Fruit fly (Drosophila melanogaster) whole organism, adult: ENCODE data around the gene Arl2.

Experiments
- CG11617 ChIP-seq: fragments of 200-800 bp; sonication (Bioruptor generic); optimal IDR thresholded peaks from 2 replicates; lab custom pipeline; 2017; ENCODE audit warnings: mild to moderate bottlenecking, missing biosample characterization, missing genetic modification reagents, missing genetic modification characterization
- CG12768 ChIP-seq: fragments of 200-800 bp; sonication (Bioruptor generic); optimal IDR thresholded peaks from 2 replicates; lab custom pipeline; 2017; ENCODE audit warnings: missing biosample characterization, missing genetic modification characterization, mild to moderate bottlenecking, moderate library complexity, missing genetic modification reagents
- CG33017 ChIP-seq: fragments of 200-800 bp; sonication (Bioruptor generic); optimal IDR thresholded peaks from 2 replicates; lab custom pipeline; 2018; ENCODE audit warnings: missing biosample characterization, mild to moderate bottlenecking, missing genetic modification characterization, moderate library complexity
- CG7045 ChIP-seq: fragments of 200-800 bp; sonication (Bioruptor generic); optimal IDR thresholded peaks from 2 replicates; lab custom pipeline; 2017; ENCODE audit warnings: missing biosample characterization, mild to moderate bottlenecking, missing genetic modification characterization
- Crg-1 ChIP-seq: fragments of 200-800 bp; sonication (Bioruptor generic); optimal IDR thresholded peaks from 2 replicates; lab custom pipeline; 2016; ENCODE audit warnings: missing biosample characterization, missing genetic modification characterization
- Hr96 ChIP-seq: fragments of 200-800 bp; sonication (Bioruptor generic); optimal IDR thresholded peaks from 2 replicates; lab custom pipeline; 2016; ENCODE audit warnings: missing biosample characterization, missing genetic modification characterization
- Mnt ChIP-seq: fragments of 200-800 bp; sonication (Bioruptor generic); optimal IDR thresholded peaks from 2 replicates; lab custom pipeline; 2016; ENCODE audit warnings: missing biosample characterization, mild to moderate bottlenecking, missing genetic modification characterization
- bab1 ChIP-seq: fragments of 200-800 bp; sonication (Bioruptor generic); optimal IDR thresholded peaks from 3 replicates; lab custom pipeline; 2019; ENCODE audit warnings: missing biosample characterization, mild to moderate bottlenecking, missing genetic modification characterization, moderate library complexity
- cic ChIP-seq: fragments of 200-800 bp; sonication (Bioruptor generic); optimal IDR thresholded peaks from 2 replicates; lab custom pipeline; 2017; ENCODE audit warnings: missing biosample characterization, mild to moderate bottlenecking, missing genetic modification characterization, moderate library complexity
- toe ChIP-seq: fragments of 200-800 bp; sonication (Bioruptor generic); optimal IDR thresholded peaks from 2 replicates; lab custom pipeline; 2016; ENCODE audit warnings: missing biosample characterization, missing genetic modification characterization

- TF ChIP-seq toe (GFP tag; lab: Kevin White, UChicago) (no peak), bab1 (GFP tag; lab: Kevin White, UChicago) (no peak), CG11617 (GFP tag; lab: Kevin White, UChicago) (no peak), CG33017 (no peak), cic (GFP tag; lab: Kevin White, UChicago) (no peak), CG7045 (GFP tag; lab: Kevin White, UChicago) (no peak), Hr96 (GFP tag; lab: Kevin White, UChicago) (no peak), Mnt (GFP tag; lab: Kevin White, UChicago) (no peak), Crg-1 (no peak), CG12768 (GFP tag; lab: Kevin White, UChicago) (no peak)
Observed at dm6 chr3R:8368553-8368952, 27.7 kb downstream of the Arl2 start.
